Worm (Caenorhabditis elegans) whole organism, L1 larva: ENCODE results near the gene T25B9.8.

Source experiments
- C16A3.4 ChIP-seq: fragments of 150-350 bp; optimal IDR thresholded peaks from 2 replicates; lab custom pipeline; 2014; ENCODE audit warnings: missing biosample characterization, missing genetic modification characterization
- F16B12.6 ChIP-seq: fragments of 150-350 bp; optimal IDR thresholded peaks from 2 replicates; lab custom pipeline; 2014; ENCODE audit warnings: missing biosample characterization, missing genetic modification characterization
- ama-1 ChIP-seq: fragments of 150-350 bp; optimal IDR thresholded peaks from 2 replicates; lab custom pipeline; 2014
- blmp-1 ChIP-seq: fragments of 150-350 bp; optimal IDR thresholded peaks from 2 replicates; lab custom pipeline; 2014; ENCODE audit warnings: missing biosample characterization, missing genetic modification characterization
- dsc-1 ChIP-seq: sonication (generic microtip); optimal IDR thresholded peaks from 2 replicates; lab custom pipeline; 2016; ENCODE audit warnings: mild to moderate bottlenecking, missing genetic modification characterization, missing compliant biosample characterization
- efl-1 ChIP-seq, 4 experiments: fragments of 150-350 bp; optimal IDR thresholded peaks in 3 of 4; peaks in 1 of 4; 1 replicate in 1 of 4; 2 replicates in 3 of 4; lab custom pipeline; 2014; ENCODE audit warnings: missing biosample characterization in 2 of 4, missing genetic modification characterization in 2 of 4, missing genetic modification reagents in 2 of 4
- fkh-8 ChIP-seq: sonication (generic microtip); optimal IDR thresholded peaks from 2 replicates; lab custom pipeline; 2016; ENCODE audit warnings: mild to moderate bottlenecking, missing genetic modification characterization, missing compliant biosample characterization
- lin-35 ChIP-seq, 2 experiments: fragments of 150-350 bp; optimal IDR thresholded peaks; 2 replicates each; lab custom pipeline; 2014; ENCODE audit warnings: missing biosample characterization in 2 of 2, missing genetic modification characterization in 2 of 2, missing genetic modification reagents in 2 of 2
- nhr-85 ChIP-seq: sonication (generic microtip); peaks from one replicate; lab custom pipeline; 2016; ENCODE audit warnings: missing genetic modification characterization, inconsistent platforms, missing compliant biosample characterization
- pax-3 ChIP-seq: fragments of 200-800 bp; sonication (Bioruptor generic); optimal IDR thresholded peaks from 2 replicates; lab custom pipeline; 2018; ENCODE audit warnings: mild to moderate bottlenecking, missing genetic modification characterization, moderate library complexity, missing compliant biosample characterization
- snu-23 ChIP-seq: sonication (generic microtip); optimal IDR thresholded peaks from 2 replicates; lab custom pipeline; 2016; ENCODE audit warnings: missing genetic modification characterization, missing compliant biosample characterization
- zip-4 ChIP-seq: fragments of 200-800 bp; sonication (Bioruptor generic); optimal IDR thresholded peaks from 2 replicates; lab custom pipeline; 2018; ENCODE audit warnings: mild to moderate bottlenecking, missing genetic modification characterization, moderate library complexity, missing compliant biosample characterization

T25B9.8 gene

DNA sequence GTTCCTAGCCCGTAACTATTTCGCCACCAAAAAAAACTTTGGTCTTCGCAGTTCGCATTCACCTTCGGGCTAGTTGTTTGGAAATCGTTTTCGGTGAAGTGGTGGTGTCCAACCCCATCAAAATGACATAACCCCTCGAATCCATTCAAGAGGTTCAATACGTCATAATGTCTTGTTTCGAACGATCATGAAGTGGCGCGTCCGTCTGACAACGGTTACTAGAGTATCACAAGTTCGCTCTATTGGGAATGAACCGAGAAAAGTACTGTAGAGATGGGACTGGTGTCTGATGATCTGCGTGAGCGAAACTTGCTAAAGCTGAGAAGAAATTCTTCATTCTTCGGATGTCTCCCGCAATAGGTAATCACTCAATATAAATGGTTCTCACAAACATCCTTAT is 40.3 kb downstream of the T25B9.8 start, which contains the start of gene ZC168.2:
Gene ZC168.2, plus strand, starts transcription at position 301 of the 400 bp plus-strand sequence.
- TF ChIP-seq zip-4 = no peak
- no peak for TF ChIP-seq ama-1 (lab: Kevin White, UChicago)
- TF ChIP-seq snu-23 (GFP tag; lab: Kevin White, UChicago) = no peak
- no peak for TF ChIP-seq F16B12.6
- no peak for TF ChIP-seq efl-1 (optimal IDR thresholded peaks at IDR 0.05; lab: Kevin White, UChicago)
- TF ChIP-seq efl-1 (GFP tag; optimal IDR thresholded peaks at IDR 0.05 in 1 of 2; lab: Kevin White, UChicago) = peak in 1 of 2 experiments; percentile 83

DNA sequence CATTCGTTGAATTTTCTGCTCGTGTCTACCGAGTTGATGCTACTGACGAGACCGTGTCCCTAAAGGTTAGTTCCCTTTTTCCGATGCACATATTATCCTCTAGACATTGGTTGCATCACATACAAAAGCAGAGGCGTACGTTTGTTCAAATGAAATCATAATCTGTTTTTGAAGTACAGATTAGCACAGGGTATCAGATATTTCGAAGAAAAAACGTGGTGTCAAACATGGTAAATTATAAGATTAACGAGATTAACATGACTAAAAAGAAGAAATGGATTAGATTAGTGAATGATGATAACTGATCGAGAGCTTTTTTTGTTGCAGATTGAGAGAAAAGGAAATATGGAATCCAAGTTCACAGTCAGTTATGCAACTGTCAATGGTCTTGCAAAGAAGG is 49.1 kb downstream of the T25B9.8 start:
- TF ChIP-seq nhr-85 = no peak
- peak; percentile 84 for TF ChIP-seq dsc-1 (tag; lab: Kevin White, UChicago)
- peak; percentile 19 for TF ChIP-seq fkh-8 (tag; lab: Kevin White, UChicago)
- peak; percentile 67 for TF ChIP-seq pax-3 (tag; lab: Kevin White, UChicago)
- no peak for TF ChIP-seq C16A3.4

DNA sequence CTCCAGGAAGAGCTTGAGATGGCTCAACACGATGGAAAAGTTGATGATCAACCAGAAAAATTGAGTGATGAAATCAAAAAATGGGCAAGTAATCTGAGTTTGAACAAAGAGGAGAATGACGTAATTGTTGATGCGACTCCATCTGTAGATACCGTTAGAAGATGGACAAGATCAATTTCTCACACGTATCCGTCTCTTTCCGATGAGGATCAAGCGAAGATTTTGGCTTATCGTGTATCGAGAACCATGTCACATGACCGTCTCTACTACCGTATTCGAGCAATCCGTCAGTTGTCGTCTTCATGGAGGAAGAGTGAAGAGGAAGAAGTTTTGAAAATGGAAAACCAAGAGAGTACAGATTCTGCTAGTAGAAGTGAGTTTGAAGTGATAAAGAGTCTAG is 49.9 kb downstream of the T25B9.8 start:
- TF ChIP-seq blmp-1 (tag; lab: Kevin White, UChicago) (peak; percentile 51), lin-35 (GFP tag; optimal IDR thresholded peaks at IDR 0.05; lab: Kevin White, UChicago) (no peak)
